Fruit fly (Drosophila melanogaster): ENCODE measurements around the gene para.

The para gene

DNA sequence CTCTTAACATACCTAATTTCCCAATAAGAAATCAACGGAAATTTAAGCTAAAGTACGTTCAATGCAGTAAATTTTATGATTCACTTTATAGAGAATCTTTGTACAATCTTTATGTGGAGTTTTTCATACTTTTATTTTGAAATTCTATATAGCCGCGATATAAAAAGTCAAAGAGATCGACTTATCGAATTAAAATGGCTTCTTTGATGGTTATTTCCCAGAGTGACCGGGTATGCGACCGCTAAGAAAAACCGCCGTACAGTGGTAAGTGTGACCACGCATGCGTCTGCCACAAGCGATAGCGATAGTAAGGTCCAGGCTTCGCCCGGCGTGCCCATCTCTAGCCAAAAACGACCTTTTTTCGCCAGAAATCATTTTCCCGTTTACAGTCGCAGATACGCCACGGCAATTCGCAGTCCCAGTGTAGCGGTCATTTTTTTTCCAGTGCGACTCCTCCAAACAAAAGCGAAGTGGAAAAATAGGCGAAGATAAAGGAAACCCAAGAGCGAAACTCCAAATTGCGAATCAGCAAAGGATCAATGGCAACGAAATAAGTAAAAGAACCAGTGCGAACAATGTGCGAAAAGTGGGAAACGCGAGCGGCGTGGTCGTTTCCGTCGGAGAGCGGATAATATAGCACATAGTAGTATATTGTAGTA, 110.3 kb downstream of the para start, which contains the start of gene hang (continued):
- peak; percentile 37 for TF ChIP-seq eyg (GFP tag; optimal IDR thresholded peaks at IDR 0.05)
- TF ChIP-seq CrebB (tag; optimal IDR thresholded peaks at IDR 0.05): peak; percentile 56
- TF ChIP-seq tin (GFP tag; optimal IDR thresholded peaks at IDR 0.05): no peak
- no peak for TF ChIP-seq tll (GFP tag; optimal IDR thresholded peaks at IDR 0.05)
- peak; percentile 66 for TF ChIP-seq CG6854 (GFP tag; optimal IDR thresholded peaks at IDR 0.05)
- TF ChIP-seq CG15696 (tag; optimal IDR thresholded peaks at IDR 0.05): no peak
- peak; percentile 38; the same call in 2 of the 3 replicates for TF ChIP-seq hb (GFP tag; IDR thresholded peaks at IDR 0.05; ENCODE audit: partially characterized antibody)
- no peak for TF ChIP-seq Fer2 (tag; optimal IDR thresholded peaks at IDR 0.05)
- TF ChIP-seq Kr (GFP tag; optimal IDR thresholded peaks at IDR 0.05): no peak
- no peak for TF ChIP-seq Optix (GFP tag; IDR thresholded peaks at IDR 0.05)
- TF ChIP-seq HLHmδ (GFP tag; optimal IDR thresholded peaks at IDR 0.05): peak; percentile 53
- TF ChIP-seq lov (optimal IDR thresholded peaks at IDR 0.05): no peak
- no peak for TF ChIP-seq lov (GFP tag; IDR thresholded peaks at IDR 0.05)
- peak; percentile 60 for TF ChIP-seq slbo (GFP tag; IDR thresholded peaks at IDR 0.05)
- peak; percentile 14 for TF ChIP-seq CG7839 (tag; optimal IDR thresholded peaks at IDR 0.05)
- peak; percentile 9 for TF ChIP-seq CG33557 (GFP tag; optimal IDR thresholded peaks at IDR 0.05)
- TF ChIP-seq CG11247 (GFP tag; IDR thresholded peaks at IDR 0.05): peak; percentile 51
- no peak for TF ChIP-seq B-H2 (GFP tag; optimal IDR thresholded peaks at IDR 0.05)
- TF ChIP-seq zen (tag; optimal IDR thresholded peaks at IDR 0.05): no peak
- TF ChIP-seq fd3F (GFP tag; optimal IDR thresholded peaks at IDR 0.05): no peak
- no peak for TF ChIP-seq CG12942 (GFP tag; optimal IDR thresholded peaks at IDR 0.05)
- TF ChIP-seq chif (GFP tag; optimal IDR thresholded peaks at IDR 0.05): no peak
- TF ChIP-seq CG13424 (tag; optimal IDR thresholded peaks at IDR 0.05): peak; percentile 21
- TF ChIP-seq bsh (GFP tag; optimal IDR thresholded peaks at IDR 0.05): peak in 1 of 2 experiments; percentile 0
- TF ChIP-seq BEAF-32 (GFP tag; optimal IDR thresholded peaks at IDR 0.05): peak; percentile 90
- TF ChIP-seq hkb (optimal IDR thresholded peaks at IDR 0.05): no peak
- TF ChIP-seq hkb (GFP tag; IDR thresholded peaks at IDR 0.05): peak; percentile 61; the same call in 1 of the 2 replicates
- peak; percentile 85 for TF ChIP-seq CG12659 (GFP tag; optimal IDR thresholded peaks at IDR 0.05)
- TF ChIP-seq CG11695 (GFP tag; IDR thresholded peaks at IDR 0.05): 0 out of 3 replicates have a peak, but pooled peaks have one; percentile 15
- TF ChIP-seq CG7963 (GFP tag; IDR thresholded peaks at IDR 0.05; ENCODE audit: partially characterized antibody): peak; percentile 78
- TF ChIP-seq Dip2 (GFP tag; IDR thresholded peaks at IDR 0.05): no peak
- peak; percentile 34 for TF ChIP-seq mam (GFP tag; optimal IDR thresholded peaks at IDR 0.05)
- peak; percentile 67 for TF ChIP-seq CG34376 (GFP tag; optimal IDR thresholded peaks at IDR 0.05)
- no peak for TF ChIP-seq sim (GFP tag; IDR thresholded peaks at IDR 0.05)
- peak; percentile 22 for TF ChIP-seq ERR (GFP tag; optimal IDR thresholded peaks at IDR 0.05)
- TF ChIP-seq Dfd (GFP tag; optimal IDR thresholded peaks at IDR 0.05): no peak
- TF ChIP-seq Lpt (GFP tag; optimal IDR thresholded peaks at IDR 0.05): no peak
- no peak for TF ChIP-seq en (GFP tag; optimal IDR thresholded peaks at IDR 0.05)
- TF ChIP-seq crp (GFP tag; optimal IDR thresholded peaks at IDR 0.05): no peak
- TF ChIP-seq CG18599 (GFP tag; optimal IDR thresholded peaks at IDR 0.05): peak; percentile 65
- no peak for TF ChIP-seq gt (GFP tag; IDR thresholded peaks at IDR 0.05)
- peak; percentile 6 for TF ChIP-seq CG2875 (GFP tag; optimal IDR thresholded peaks at IDR 0.05)
- TF ChIP-seq crol (GFP tag; IDR thresholded peaks at IDR 0.05): no peak
- TF ChIP-seq CG7372 (GFP tag; IDR thresholded peaks at IDR 0.05): no peak
- peak; percentile 75 for TF ChIP-seq Rfx (GFP tag; IDR thresholded peaks at IDR 0.05)
- peak; percentile 12 for TF ChIP-seq CG11504 (tag; optimal IDR thresholded peaks at IDR 0.05)
- no peak for TF ChIP-seq jigr1 (GFP tag; IDR thresholded peaks at IDR 0.05)
- TF ChIP-seq mirr (GFP tag; optimal IDR thresholded peaks at IDR 0.05): no peak
- peak; percentile 18 for TF ChIP-seq Nf-YB (GFP tag; optimal IDR thresholded peaks at IDR 0.05)

Measured in whole organism, embryonic.